Fruit fly (Drosophila melanogaster): Measurements from ENCODE around the gene spn-A.

Gene spn-A

DNA sequence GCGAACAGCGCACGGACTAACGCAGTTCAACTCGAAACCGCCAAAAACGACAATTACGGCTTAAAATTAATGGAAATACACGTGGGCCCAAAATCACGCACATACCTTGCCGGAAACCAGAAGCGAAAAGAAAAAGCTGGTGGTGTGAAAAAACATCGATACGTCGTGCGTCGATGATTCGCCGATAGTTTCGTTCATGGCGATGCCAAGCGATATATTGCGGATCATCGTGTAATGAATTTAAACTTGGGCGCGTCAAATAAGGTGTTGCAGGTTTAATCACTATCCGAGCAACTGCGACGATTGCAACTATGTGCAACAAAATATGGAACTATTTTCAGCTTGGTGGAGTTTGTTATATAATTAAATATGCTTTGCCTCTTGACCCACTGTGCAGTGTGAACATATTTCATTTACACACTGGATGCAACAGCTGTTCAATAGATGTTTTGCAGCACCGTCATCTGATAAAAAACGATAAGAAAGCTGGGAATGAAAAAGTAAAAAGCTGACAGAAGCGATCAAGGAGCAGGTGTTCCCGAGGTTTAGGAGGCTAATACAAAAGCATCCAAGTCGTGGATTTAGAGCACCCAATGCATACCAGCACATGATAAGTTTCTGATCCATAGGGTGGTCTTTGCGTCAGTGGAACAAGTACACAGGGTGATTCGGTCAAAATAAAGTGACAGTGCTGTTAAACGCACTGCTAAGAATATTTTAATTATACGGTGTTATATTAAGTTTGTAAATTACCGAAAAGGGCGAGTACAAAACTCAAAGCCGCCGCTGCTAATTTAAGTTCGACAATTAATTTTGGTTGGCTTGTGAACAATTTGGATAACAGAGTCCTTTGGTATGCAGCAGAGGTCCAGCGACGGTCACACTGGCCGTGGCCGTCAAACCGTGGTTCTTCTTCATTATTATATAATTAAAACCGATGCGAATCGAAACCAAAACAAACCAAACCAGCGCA lies 9.5 kb downstream of the spn-A start, which contains the start of the genes RpL32 and CG7943 (continued):
- TF ChIP-seq Eip74EF (GFP tag; optimal IDR thresholded peaks at IDR 0.05) = peak in 1 of 2 experiments; percentile 65
- peak; percentile 89 for TF ChIP-seq CG43689 (GFP tag; IDR thresholded peaks at IDR 0.05)
- peak; percentile 60 for TF ChIP-seq CG8281 (tag; optimal IDR thresholded peaks at IDR 0.05)
- TF ChIP-seq CG18599 (GFP tag; optimal IDR thresholded peaks at IDR 0.05) = peak; percentile 96
- TF ChIP-seq CG10979 (tag; optimal IDR thresholded peaks at IDR 0.05) = peak; percentile 88
- TF ChIP-seq disco-r (GFP tag; optimal IDR thresholded peaks at IDR 0.05) = peak; percentile 92
- peak; percentile 96 for TF ChIP-seq Mes4 (GFP tag; optimal IDR thresholded peaks at IDR 0.05)
- peak; percentile 79 for TF ChIP-seq Usf (GFP tag; optimal IDR thresholded peaks at IDR 0.05)
- peak; percentile 50; the same call in 2 of the 3 replicates for TF ChIP-seq z (GFP tag; IDR thresholded peaks at IDR 0.05)
- TF ChIP-seq usp (GFP tag; optimal IDR thresholded peaks at IDR 0.05) = no peak
- TF ChIP-seq CG14050 (GFP tag; IDR thresholded peaks at IDR 0.05) = peak; percentile 91
- peak; percentile 54 for TF ChIP-seq pros (GFP tag; optimal IDR thresholded peaks at IDR 0.05)
- TF ChIP-seq CG1603 (tag; optimal IDR thresholded peaks at IDR 0.05) = peak; percentile 96
- peak; percentile 34 for TF ChIP-seq Elba2 (GFP tag; optimal IDR thresholded peaks at IDR 0.05)
- peak; percentile 93 for TF ChIP-seq CG17829 (tag; optimal IDR thresholded peaks at IDR 0.05)
- peak; percentile 90 for TF ChIP-seq B-H1 (GFP tag; IDR thresholded peaks at IDR 0.05)
- peak; percentile 92 for TF ChIP-seq ap (GFP tag; IDR thresholded peaks at IDR 0.05)
- TF ChIP-seq ash1 (GFP tag; optimal IDR thresholded peaks at IDR 0.05) = peak; percentile 94
- TF ChIP-seq CG33557 (GFP tag; optimal IDR thresholded peaks at IDR 0.05) = peak; percentile 70
- TF ChIP-seq CG12769 (tag; optimal IDR thresholded peaks at IDR 0.05) = peak; percentile 82
- TF ChIP-seq pita (GFP tag; optimal IDR thresholded peaks at IDR 0.05) = no peak
- peak; percentile 88 for TF ChIP-seq CG31441 (GFP tag; IDR thresholded peaks at IDR 0.05)
- TF ChIP-seq emc (GFP tag; optimal IDR thresholded peaks at IDR 0.05) = peak; percentile 94
- peak; percentile 77 for TF ChIP-seq CG18011 (GFP tag; optimal IDR thresholded peaks at IDR 0.05)
- TF ChIP-seq crp (GFP tag; optimal IDR thresholded peaks at IDR 0.05) = peak; percentile 35 to 91
- TF ChIP-seq CG16863 (GFP tag; optimal IDR thresholded peaks at IDR 0.05) = peak; percentile 86
- TF ChIP-seq Aef1 (GFP tag; IDR thresholded peaks at IDR 0.05) = peak; percentile 96
- peak; percentile 96 for TF ChIP-seq YL-1 (GFP tag; optimal IDR thresholded peaks at IDR 0.05)
- TF ChIP-seq B-H2 (GFP tag; optimal IDR thresholded peaks at IDR 0.05) = peak; percentile 95
- TF ChIP-seq stc (GFP tag; IDR thresholded peaks at IDR 0.05) = peak; percentile 95
- TF ChIP-seq CG9215 (GFP tag; IDR thresholded peaks at IDR 0.05) = peak; percentile 92
- peak; percentile 94 for TF ChIP-seq CG30403 (GFP tag; optimal IDR thresholded peaks at IDR 0.05)
- TF ChIP-seq CG4404 (GFP tag; IDR thresholded peaks at IDR 0.05) = peak; percentile 93
- TF ChIP-seq jumu (GFP tag; optimal IDR thresholded peaks at IDR 0.05) = peak; percentile 97
- TF ChIP-seq fd102C (GFP tag; optimal IDR thresholded peaks at IDR 0.05) = peak; percentile 81
- peak; percentile 92 for TF ChIP-seq CG6175 (GFP tag; IDR thresholded peaks at IDR 0.05)
- TF ChIP-seq CG7357 (GFP tag; IDR thresholded peaks at IDR 0.05) = peak; percentile 92
- peak; percentile 92 for TF ChIP-seq Asciz (GFP tag; optimal IDR thresholded peaks at IDR 0.05)
- peak; percentile 80 for TF ChIP-seq Bdp1 (GFP tag; optimal IDR thresholded peaks at IDR 0.05)
- TF ChIP-seq CG13296 (GFP tag; optimal IDR thresholded peaks at IDR 0.05) = peak; percentile 97
- TF ChIP-seq her (GFP tag; optimal IDR thresholded peaks at IDR 0.05) = peak; percentile 94
- no peak for TF ChIP-seq Stat92E (GFP tag; optimal IDR thresholded peaks at IDR 0.05)
- TF ChIP-seq Six4 (GFP tag; optimal IDR thresholded peaks at IDR 0.05) = peak; percentile 92
- TF ChIP-seq Dbx (GFP tag; IDR thresholded peaks at IDR 0.05) = peak; percentile 98
- TF ChIP-seq CG16779 (GFP tag; IDR thresholded peaks at IDR 0.05) = peak; percentile 87
- TF ChIP-seq pan (optimal IDR thresholded peaks at IDR 0.05) = no peak
- peak in 1 of 2 experiments; percentile 96 for TF ChIP-seq pan (GFP tag; optimal IDR thresholded peaks at IDR 0.05 in 1 of 2, IDR thresholded peaks at IDR 0.05 in 1 of 2)
- peak; percentile 79 for TF ChIP-seq gce (GFP tag; IDR thresholded peaks at IDR 0.05)
